Worm (Caenorhabditis elegans): ENCODE measurements around the gene F46B3.14.

F46B3.14 gene

ce11 chrV:20631255-20631654 is at the start of gene F46B3.14:
F46B3.14 (minus strand) TSS chrV:20631355.
- TF ChIP-seq ceh-27 (GFP tag; optimal IDR thresholded peaks at IDR 0.05) (no peak), lin-35 (GFP tag; optimal IDR thresholded peaks at IDR 0.05) (no peak), Y53F4B.3 (GFP tag; IDR thresholded peaks at IDR 0.05) (no peak), cebp-1 (GFP tag; IDR thresholded peaks at IDR 0.05) (no peak), cebp-1 (tag; optimal IDR thresholded peaks at IDR 0.05) (no peak), lin-40 (tag; optimal IDR thresholded peaks at IDR 0.05) (no peak), tlf-1 (GFP tag; optimal IDR thresholded peaks at IDR 0.05) (no peak), F22D6.2 (tag; optimal IDR thresholded peaks at IDR 0.05) (no peak), dox-1 (GFP tag; IDR thresholded peaks at IDR 0.05) (no peak), ceh-91 (GFP tag; IDR thresholded peaks at IDR 0.05) (no peak), snpc-4 (GFP tag; optimal IDR thresholded peaks at IDR 0.05) (no peak), snpc-4 (tag; optimal IDR thresholded peaks at IDR 0.05) (no peak), athp-1 (tag; optimal IDR thresholded peaks at IDR 0.05) (no peak), lag-1 (GFP tag; IDR thresholded peaks at IDR 0.05) (no peak), C06A6.2 (GFP tag; conservative IDR thresholded peaks at IDR 0.05) (no peak), T26A5.8 (tag; optimal IDR thresholded peaks at IDR 0.05) (no peak), hrde-1 (tag; optimal IDR thresholded peaks at IDR 0.05; ENCODE audit: borderline replicate concordance) (no peak), lsy-27 (tag; optimal IDR thresholded peaks at IDR 0.05; ENCODE audit: borderline replicate concordance, insufficient read depth) (no peak), mes-4 (tag; optimal IDR thresholded peaks at IDR 0.05) (no peak)

ce11 chrV:20680189-20680588 is 49.0 kb upstream of the F46B3.14 start:
- TF ChIP-seq unc-62 (GFP tag; optimal IDR thresholded peaks at IDR 0.05): no peak
- no peak for TF ChIP-seq tbp1 (GFP tag; optimal IDR thresholded peaks at IDR 0.05)
- TF ChIP-seq ama-1 (optimal IDR thresholded peaks at IDR 0.05): no peak
- no peak for TF ChIP-seq ama-1 (GFP tag; optimal IDR thresholded peaks at IDR 0.05)
- no peak for TF ChIP-seq zim-3 (tag; optimal IDR thresholded peaks at IDR 0.05)
- no peak for TF ChIP-seq lin-35 (GFP tag; optimal IDR thresholded peaks at IDR 0.05)

ce11 chrV:20670625-20671024 is 39.5 kb upstream of the F46B3.14 start:
- TF ChIP-seq chd-7 (tag; optimal IDR thresholded peaks at IDR 0.05) (no peak), K11D2.4 (GFP tag; IDR thresholded peaks at IDR 0.05) (no peak), zfh-2 (GFP tag; conservative IDR thresholded peaks at IDR 0.05) (peak; percentile 54; the same call in 1 of the 2 replicates), C17E4.6 (GFP tag; IDR thresholded peaks at IDR 0.05) (no peak), attf-6 (GFP tag; IDR thresholded peaks at IDR 0.05) (no peak), ZK185.1 (tag; optimal IDR thresholded peaks at IDR 0.05; ENCODE audit: poor library complexity, severe bottlenecking) (no peak), mes-4 (tag; optimal IDR thresholded peaks at IDR 0.05) (no peak)

- TF ChIP-seq bed-1 (GFP tag; IDR thresholded peaks at IDR 0.05) (no peak), mes-4 (tag; optimal IDR thresholded peaks at IDR 0.05) (no peak), F22D6.2 (tag; optimal IDR thresholded peaks at IDR 0.05) (no peak), ZK185.1 (tag; optimal IDR thresholded peaks at IDR 0.05; ENCODE audit: poor library complexity, severe bottlenecking) (no peak), repo-1 (tag; optimal IDR thresholded peaks at IDR 0.05) (no peak), Y56A3A.18 (GFP tag; IDR thresholded peaks at IDR 0.05) (no peak), F55B11.4 (tag; optimal IDR thresholded peaks at IDR 0.05; ENCODE audit: borderline replicate concordance, insufficient read depth) (no peak), ztf-28 (GFP tag; IDR thresholded peaks at IDR 0.05) (no peak), Y67H2A.10 (GFP tag; conservative IDR thresholded peaks at IDR 0.05) (no peak)
Measured at ce11 chrV:20666905-20667304, 35.8 kb upstream of the F46B3.14 start, which contains the start of gene mlt-11. mlt-11 (plus strand) TSS chrV:20667205.
